Worm (Caenorhabditis elegans): ENCODE data around the gene T09D3.8.

T09D3.8 gene

DNA sequence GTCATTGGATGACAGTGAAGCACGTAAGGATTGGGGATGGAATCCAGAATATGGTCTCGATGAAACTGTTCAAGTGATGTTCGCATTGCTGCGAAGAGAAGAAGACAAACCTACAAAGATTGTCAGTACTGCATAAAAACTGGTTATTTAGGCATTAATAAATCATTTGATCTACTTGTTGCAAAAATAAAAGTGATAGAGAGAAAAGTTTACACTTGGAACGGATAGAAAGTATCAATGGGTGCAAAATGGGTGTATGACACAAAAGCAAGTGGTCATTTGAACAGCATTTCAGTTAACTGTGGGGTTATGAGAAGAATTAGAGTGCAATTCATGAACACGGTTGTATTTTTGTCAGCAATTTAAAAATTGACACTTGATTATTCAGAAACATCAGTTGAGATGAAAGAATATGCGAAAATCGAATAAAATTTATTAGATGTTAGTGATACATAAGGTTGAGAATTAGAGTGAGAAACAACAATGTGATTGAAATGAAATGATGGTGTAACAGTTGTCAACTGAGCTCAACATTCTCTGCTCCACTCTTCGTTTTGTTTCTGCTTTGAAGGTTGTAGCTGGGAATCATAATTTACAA is 47.9 kb downstream of the T09D3.8 start, which contains the start of gene F08F3.10 (continued):
- TF ChIP-seq pqm-1 (tag; optimal IDR thresholded peaks at IDR 0.05): no peak
